In the genomic region with DNA sequence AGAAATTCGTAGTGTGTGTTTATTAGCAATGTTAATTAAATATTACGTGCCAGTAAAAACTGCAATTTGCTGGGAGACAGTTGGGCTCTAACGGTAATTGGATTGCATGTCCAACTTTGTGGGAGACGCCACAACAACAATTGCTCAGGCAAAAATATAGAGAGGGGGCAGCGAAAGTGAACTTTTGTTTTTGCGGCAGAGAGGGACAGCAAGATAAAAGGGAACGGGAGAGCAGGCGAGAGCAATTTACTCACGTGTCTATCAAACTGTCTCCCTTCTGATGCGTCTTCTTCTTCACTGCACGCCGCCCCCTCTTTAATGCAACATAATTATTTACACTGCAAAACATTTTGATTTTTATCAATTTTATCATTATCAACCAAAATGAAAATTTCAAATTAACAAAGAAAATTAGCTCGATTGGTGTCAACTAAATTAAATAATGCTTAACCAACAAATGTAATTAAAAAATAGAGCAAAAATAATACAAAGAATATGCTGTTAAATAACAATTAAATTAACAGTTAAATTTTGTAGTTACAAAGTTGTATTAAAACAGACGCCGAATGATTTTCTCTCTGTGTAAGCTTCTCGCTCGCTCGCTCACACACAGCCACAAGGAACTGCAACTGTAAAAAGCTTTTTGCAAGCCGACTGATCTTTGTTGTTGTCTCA, we compare ENCODE assay signal across 5 fruit fly cellular contexts.
TF ChIP-seq lines count a peak whose summit lies in the region.

No protein-coding gene starts in this region.

- peak; percentile 26 for TF ChIP-seq CTCF in whole organism, embryonic (GFP tag; optimal IDR thresholded peaks at IDR 0.05; lab: Kevin White, UChicago)

TF ChIP-seq in whole organism, adult, 20 proteins besides CTCF, POLR2A, EP300 and RAD21 (continues in another document):
- TF ChIP-seq cnc (optimal IDR thresholded peaks at IDR 0.05; lab: Kevin White, UChicago) (no peak), bab1 (GFP tag; optimal IDR thresholded peaks at IDR 0.05; lab: Kevin White, UChicago) (peak; percentile 92), CG33017 (tag; optimal IDR thresholded peaks at IDR 0.05; lab: Kevin White, UChicago) (peak; percentile 41), ovo (GFP tag; optimal IDR thresholded peaks at IDR 0.05; lab: Kevin White, UChicago) (no peak), Hr96 (GFP tag; optimal IDR thresholded peaks at IDR 0.05; lab: Kevin White, UChicago) (peak; percentile 69), pad (GFP tag; optimal IDR thresholded peaks at IDR 0.05; lab: Kevin White, UChicago) (peak; percentile 76), Mnt (GFP tag; optimal IDR thresholded peaks at IDR 0.05; lab: Kevin White, UChicago) (peak; percentile 5), CG14711 (tag; optimal IDR thresholded peaks at IDR 0.05; lab: Kevin White, UChicago) (peak; percentile 84), CG7101 (tag; optimal IDR thresholded peaks at IDR 0.05; lab: Kevin White, UChicago) (peak; percentile 74), cic (GFP tag; optimal IDR thresholded peaks at IDR 0.05; lab: Kevin White, UChicago) (no peak), toe (GFP tag; optimal IDR thresholded peaks at IDR 0.05; lab: Kevin White, UChicago) (peak; percentile 54), CG7045 (GFP tag; optimal IDR thresholded peaks at IDR 0.05; lab: Kevin White, UChicago) (peak; percentile 84), CG5204 (GFP tag; optimal IDR thresholded peaks at IDR 0.05; lab: Kevin White, UChicago) (peak; percentile 61), Crg-1 (GFP tag; optimal IDR thresholded peaks at IDR 0.05; lab: Kevin White, UChicago) (peak; percentile 48), Clk (GFP tag; optimal IDR thresholded peaks at IDR 0.05; lab: Kevin White, UChicago) (peak; percentile 15), CG12768 (GFP tag; optimal IDR thresholded peaks at IDR 0.05; lab: Kevin White, UChicago) (peak; percentile 72)

TF ChIP-seq in whole organism, embryonic, 481 proteins besides CTCF, POLR2A, EP300 and RAD21 (continues in another document):
- TF ChIP-seq CG1529 (GFP tag; optimal IDR thresholded peaks at IDR 0.05; lab: Kevin White, UChicago) = peak; percentile 79
- no peak for TF ChIP-seq usp (GFP tag; optimal IDR thresholded peaks at IDR 0.05; lab: Kevin White, UChicago)
- peak; percentile 84 for TF ChIP-seq ci (GFP tag; IDR thresholded peaks at IDR 0.05; lab: Robert Waterston, UW)
- peak; percentile 65 for TF ChIP-seq CG43689 (GFP tag; IDR thresholded peaks at IDR 0.05; lab: Robert Waterston, UW)
- TF ChIP-seq CG34422 (GFP tag; IDR thresholded peaks at IDR 0.05; lab: Robert Waterston, UW) = peak; percentile 76
- TF ChIP-seq her (GFP tag; optimal IDR thresholded peaks at IDR 0.05; lab: Kevin White, UChicago) = no peak
- TF ChIP-seq CG31365 (tag; optimal IDR thresholded peaks at IDR 0.05; lab: Kevin White, UChicago) = no peak
- TF ChIP-seq CG6654 (GFP tag; optimal IDR thresholded peaks at IDR 0.05; lab: Kevin White, UChicago) = peak; percentile 71
- TF ChIP-seq Nf-YC (tag; optimal IDR thresholded peaks at IDR 0.05; lab: Kevin White, UChicago) = peak; percentile 32
- TF ChIP-seq CG7928 (GFP tag; optimal IDR thresholded peaks at IDR 0.05; lab: Kevin White, UChicago) = no peak
- TF ChIP-seq tap (tag; optimal IDR thresholded peaks at IDR 0.05; lab: Kevin White, UChicago) = peak; percentile 92
- TF ChIP-seq sd (tag; optimal IDR thresholded peaks at IDR 0.05; lab: Kevin White, UChicago) = no peak
- TF ChIP-seq Mad (GFP tag; optimal IDR thresholded peaks at IDR 0.05; lab: Kevin White, UChicago) = peak; percentile 59
- TF ChIP-seq CG4360 (GFP tag; IDR thresholded peaks at IDR 0.05; lab: Robert Waterston, UW) = no peak; the same call in none of the 2 replicates
- peak; percentile 83 for TF ChIP-seq CoRest (tag; optimal IDR thresholded peaks at IDR 0.05; lab: Kevin White, UChicago)
- no peak for TF ChIP-seq inv (GFP tag; IDR thresholded peaks at IDR 0.05; lab: Robert Waterston, UW; ENCODE audit: partially characterized antibody)
- no peak for TF ChIP-seq CG8478 (optimal IDR thresholded peaks at IDR 0.05; lab: Kevin White, UChicago)

TF ChIP-seq in whole organism, prepupa, 60 proteins besides CTCF, POLR2A, EP300 and RAD21 (continues in another document):
- TF ChIP-seq CG3032 (tag; optimal IDR thresholded peaks at IDR 0.05; lab: Kevin White, UChicago) = peak; percentile 97
- peak; percentile 93 for TF ChIP-seq fd59A (GFP tag; optimal IDR thresholded peaks at IDR 0.05; lab: Kevin White, UChicago)
- TF ChIP-seq CG10631 (GFP tag; optimal IDR thresholded peaks at IDR 0.05; lab: Kevin White, UChicago) = peak; percentile 92
- TF ChIP-seq svp (GFP tag; lab: Kevin White, UChicago) = peak; percentile 98
- peak; percentile 90 for TF ChIP-seq Sox102F (GFP tag; optimal IDR thresholded peaks at IDR 0.05; lab: Kevin White, UChicago)
- TF ChIP-seq topi (GFP tag; optimal IDR thresholded peaks at IDR 0.05; lab: Kevin White, UChicago) = peak; percentile 96
- TF ChIP-seq Eip75B (GFP tag; optimal IDR thresholded peaks at IDR 0.05; lab: Kevin White, UChicago) = peak; percentile 92
- TF ChIP-seq CG6808 (GFP tag; optimal IDR thresholded peaks at IDR 0.05; lab: Kevin White, UChicago) = peak; percentile 97
- peak; percentile 95 for TF ChIP-seq CG34406 (GFP tag; optimal IDR thresholded peaks at IDR 0.05; lab: Kevin White, UChicago)
- peak; percentile 95 for TF ChIP-seq OdsH (GFP tag; optimal IDR thresholded peaks at IDR 0.05; lab: Kevin White, UChicago)
- peak; percentile 95 for TF ChIP-seq CG15336 (GFP tag; IDR thresholded peaks at IDR 0.05; lab: Robert Waterston, UW)
- peak; percentile 96 for TF ChIP-seq Sox14 (GFP tag; optimal IDR thresholded peaks at IDR 0.05; lab: Kevin White, UChicago)
- peak; percentile 91 for TF ChIP-seq CG9139 (GFP tag; optimal IDR thresholded peaks at IDR 0.05; lab: Kevin White, UChicago)
- peak; percentile 77 for TF ChIP-seq dac (GFP tag; optimal IDR thresholded peaks at IDR 0.05; lab: Kevin White, UChicago)
- peak; percentile 82 to 97 for TF ChIP-seq salr (GFP tag; optimal IDR thresholded peaks at IDR 0.05; lab: Kevin White, UChicago)
- TF ChIP-seq CG6163 (GFP tag; IDR thresholded peaks at IDR 0.05; lab: Robert Waterston, UW) = peak; percentile 93
- peak; percentile 93 for TF ChIP-seq eg (GFP tag; IDR thresholded peaks at IDR 0.05; lab: Robert Waterston, UW)
- TF ChIP-seq CG31627 (GFP tag; optimal IDR thresholded peaks at IDR 0.05; lab: Kevin White, UChicago) = peak; percentile 95

TF ChIP-seq in whole organism, pupa, 21 proteins besides CTCF, POLR2A, EP300 and RAD21 (continues in another document):
- TF ChIP-seq Ets98B (GFP tag; IDR thresholded peaks at IDR 0.05; lab: Robert Waterston, UW) = peak; percentile 80
- peak; percentile 81 for TF ChIP-seq rn (GFP tag; IDR thresholded peaks at IDR 0.05; lab: Robert Waterston, UW)
- TF ChIP-seq D1 (tag; optimal IDR thresholded peaks at IDR 0.05; lab: Kevin White, UChicago) = peak; percentile 96
- peak; percentile 73; the same call in 1 of the 2 replicates for TF ChIP-seq CG12605 (GFP tag; IDR thresholded peaks at IDR 0.05; lab: Robert Waterston, UW)
- TF ChIP-seq CG14655 (GFP tag; optimal IDR thresholded peaks at IDR 0.05; lab: Kevin White, UChicago) = peak; percentile 96
- TF ChIP-seq CG13204 (GFP tag; optimal IDR thresholded peaks at IDR 0.05; lab: Kevin White, UChicago) = peak; percentile 67
- peak; percentile 75 for TF ChIP-seq CG10348 (GFP tag; IDR thresholded peaks at IDR 0.05; lab: Robert Waterston, UW)
- TF ChIP-seq CG34367 (tag; optimal IDR thresholded peaks at IDR 0.05; lab: Kevin White, UChicago) = peak; percentile 91
- peak; percentile 50 for TF ChIP-seq fd96Ca (GFP tag; IDR thresholded peaks at IDR 0.05; lab: Robert Waterston, UW)
- peak; percentile 78 for TF ChIP-seq gl (tag; optimal IDR thresholded peaks at IDR 0.05; lab: Kevin White, UChicago)
- TF ChIP-seq Snoo (tag; optimal IDR thresholded peaks at IDR 0.05; lab: Kevin White, UChicago) = peak; percentile 92
- TF ChIP-seq Pif1B (GFP tag; optimal IDR thresholded peaks at IDR 0.05; lab: Kevin White, UChicago) = peak; percentile 91
- TF ChIP-seq CG15710 (tag; optimal IDR thresholded peaks at IDR 0.05; lab: Kevin White, UChicago) = peak; percentile 95
- peak; percentile 99 for TF ChIP-seq CG9948 (tag; optimal IDR thresholded peaks at IDR 0.05; lab: Kevin White, UChicago)
- peak; percentile 3 for TF ChIP-seq EcR (GFP tag; optimal IDR thresholded peaks at IDR 0.05; lab: Kevin White, UChicago)
- TF ChIP-seq Pif1A (GFP tag; optimal IDR thresholded peaks at IDR 0.05; lab: Kevin White, UChicago) = peak; percentile 87
- peak; percentile 94 for TF ChIP-seq CG8301 (tag; optimal IDR thresholded peaks at IDR 0.05; lab: Kevin White, UChicago)
- TF ChIP-seq CG4496 (GFP tag; IDR thresholded peaks at IDR 0.05; lab: Robert Waterston, UW) = peak; percentile 94; the same call in 2 of the 3 replicates

TF ChIP-seq in whole organism, wandering third instar larva, 38 proteins besides CTCF, POLR2A, EP300 and RAD21 (continues in another document):
- TF ChIP-seq N (GFP tag; optimal IDR thresholded peaks at IDR 0.05; lab: Kevin White, UChicago) = no peak
- TF ChIP-seq Abd-B (GFP tag; optimal IDR thresholded peaks at IDR 0.05; lab: Kevin White, UChicago) = no peak
- TF ChIP-seq h (GFP tag; optimal IDR thresholded peaks at IDR 0.05; lab: Kevin White, UChicago) = peak; percentile 93
- peak; percentile 51 for TF ChIP-seq brk (GFP tag; optimal IDR thresholded peaks at IDR 0.05; lab: Kevin White, UChicago)
- peak; percentile 21 for TF ChIP-seq Jra (GFP tag; optimal IDR thresholded peaks at IDR 0.05; lab: Kevin White, UChicago)
- TF ChIP-seq dmrt93B (GFP tag; optimal IDR thresholded peaks at IDR 0.05; lab: Kevin White, UChicago) = peak; percentile 89
- no peak for TF ChIP-seq usp (GFP tag; optimal IDR thresholded peaks at IDR 0.05; lab: Kevin White, UChicago)
- TF ChIP-seq dl (GFP tag; optimal IDR thresholded peaks at IDR 0.05; lab: Kevin White, UChicago; ENCODE audit: insufficient read depth in 1 of 2, partially characterized antibody in 2 of 2) = peak; percentile 10 to 43
- peak; percentile 65 for TF ChIP-seq Hnf4 (GFP tag; optimal IDR thresholded peaks at IDR 0.05; lab: Kevin White, UChicago)
- no peak for TF ChIP-seq GATAd (GFP tag; optimal IDR thresholded peaks at IDR 0.05; lab: Kevin White, UChicago)
- TF ChIP-seq tai (GFP tag; optimal IDR thresholded peaks at IDR 0.05; lab: Kevin White, UChicago) = peak; percentile 76
- no peak for TF ChIP-seq Rel (GFP tag; optimal IDR thresholded peaks at IDR 0.05; lab: Kevin White, UChicago)
- TF ChIP-seq Rel (tag; optimal IDR thresholded peaks at IDR 0.05; lab: Kevin White, UChicago) = peak; percentile 35
- peak; percentile 45 for TF ChIP-seq dsf (GFP tag; optimal IDR thresholded peaks at IDR 0.05; lab: Kevin White, UChicago; ENCODE audit: borderline replicate concordance)
- TF ChIP-seq woc (GFP tag; optimal IDR thresholded peaks at IDR 0.05; lab: Kevin White, UChicago) = peak; percentile 88
- TF ChIP-seq OdsH (GFP tag; optimal IDR thresholded peaks at IDR 0.05; lab: Kevin White, UChicago) = peak; percentile 89
- peak; percentile 78 for TF ChIP-seq CG9705 (GFP tag; optimal IDR thresholded peaks at IDR 0.05; lab: Kevin White, UChicago)
- TF ChIP-seq psq (GFP tag; optimal IDR thresholded peaks at IDR 0.05; lab: Kevin White, UChicago) = peak; percentile 81
- TF ChIP-seq CrebA (GFP tag; optimal IDR thresholded peaks at IDR 0.05; lab: Kevin White, UChicago; ENCODE audit: borderline replicate concordance) = no peak
- TF ChIP-seq Myc (optimal IDR thresholded peaks at IDR 0.05; lab: Kevin White, UChicago) = no peak
- no peak for TF ChIP-seq sv (GFP tag; optimal IDR thresholded peaks at IDR 0.05; lab: Kevin White, UChicago)
